Fruit fly (Drosophila melanogaster) S2 (cell line): Measurements from ENCODE around the gene CG3513.

ENCODE experiments used
- CG8478 ChIP-seq: fragments of >200 bp; optimal IDR thresholded peaks from 2 replicates; lab custom pipeline; 2018
- CTCF ChIP-seq, 2 experiments: fragments of >200 bp; optimal IDR thresholded peaks; 2 replicates each; lab custom pipeline; 2018

DNA sequence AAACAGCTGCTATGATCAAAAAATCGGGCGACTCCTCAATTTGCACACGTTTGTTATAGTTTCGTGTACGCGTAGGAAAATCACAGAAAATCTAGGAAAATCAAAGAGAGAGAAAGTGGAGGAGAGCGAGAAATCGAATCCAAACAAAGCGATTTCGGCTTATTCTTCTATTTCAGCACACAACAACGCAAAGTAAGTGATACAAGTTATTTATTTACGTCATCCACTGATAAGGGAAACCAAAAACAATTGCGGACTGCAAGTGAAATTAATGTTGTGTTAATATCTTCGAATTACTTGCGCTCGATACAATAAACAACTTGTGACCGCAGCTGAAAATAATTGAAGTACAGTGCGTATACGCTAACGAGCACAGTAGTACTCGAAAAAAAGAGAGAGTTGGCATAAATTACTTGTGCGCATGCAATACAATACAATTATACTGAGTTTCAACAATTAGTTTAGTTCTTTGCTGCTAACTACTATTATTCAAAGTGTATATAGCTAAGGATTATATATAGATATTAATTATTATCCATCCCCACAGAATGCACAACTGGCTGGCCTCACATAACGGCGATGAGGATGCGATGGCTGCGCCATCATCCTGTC lies 20.7 kb upstream of the CG3513 start:
- TF ChIP-seq CG8478 (lab: Kevin White, UChicago) (no peak), CTCF (optimal IDR thresholded peaks at IDR 0.05; lab: Kevin White, UChicago) (no peak)
